ENCODE assay signal across 1 fruit fly cellular context in genomic region chr2L:19869937-19870336, dm6.
TF ChIP-seq lines count a peak whose summit lies in the region.

No protein-coding gene starts in this region.

TF ChIP-seq in whole organism, embryonic, 481 proteins besides CTCF, POLR2A, EP300 and RAD21 (continued from another document and continues in another):
- peak; percentile 54 for TF ChIP-seq nau (GFP tag; optimal IDR thresholded peaks at IDR 0.05; lab: Kevin White, UChicago)
- TF ChIP-seq kay (GFP tag; optimal IDR thresholded peaks at IDR 0.05; lab: Kevin White, UChicago) = peak; percentile 23
- TF ChIP-seq Taf1 (GFP tag; IDR thresholded peaks at IDR 0.05; lab: Robert Waterston, UW) = peak; percentile 59
- TF ChIP-seq CG12391 (tag; optimal IDR thresholded peaks at IDR 0.05; lab: Kevin White, UChicago) = no peak
- peak; percentile 2 for TF ChIP-seq disco-r (GFP tag; optimal IDR thresholded peaks at IDR 0.05; lab: Kevin White, UChicago)
- peak; percentile 28 for TF ChIP-seq CG13424 (tag; optimal IDR thresholded peaks at IDR 0.05; lab: Kevin White, UChicago)
- TF ChIP-seq run (tag; optimal IDR thresholded peaks at IDR 0.05; lab: Kevin White, UChicago) = no peak
- peak; percentile 19 for TF ChIP-seq gro (GFP tag; optimal IDR thresholded peaks at IDR 0.05; lab: Kevin White, UChicago)
- TF ChIP-seq CG15269 (tag; optimal IDR thresholded peaks at IDR 0.05; lab: Kevin White, UChicago) = peak; percentile 40
- TF ChIP-seq CG2116 (GFP tag; optimal IDR thresholded peaks at IDR 0.05; lab: Kevin White, UChicago) = peak; percentile 1
- no peak for TF ChIP-seq CG7745 (tag; optimal IDR thresholded peaks at IDR 0.05; lab: Kevin White, UChicago)
- TF ChIP-seq Oli (tag; optimal IDR thresholded peaks at IDR 0.05; lab: Kevin White, UChicago) = peak; percentile 57
- peak; percentile 79 for TF ChIP-seq CG11504 (tag; optimal IDR thresholded peaks at IDR 0.05; lab: Kevin White, UChicago)
- TF ChIP-seq CG6689 (GFP tag; IDR thresholded peaks at IDR 0.05; lab: Robert Waterston, UW) = peak; percentile 86
- TF ChIP-seq mirr (GFP tag; optimal IDR thresholded peaks at IDR 0.05; lab: Kevin White, UChicago) = no peak
- peak; percentile 67; the same call in 1 of the 2 replicates for TF ChIP-seq Oaz (GFP tag; IDR thresholded peaks at IDR 0.05; lab: Robert Waterston, UW)
- TF ChIP-seq ash1 (GFP tag; optimal IDR thresholded peaks at IDR 0.05; lab: Kevin White, UChicago) = no peak
- TF ChIP-seq CG17328 (GFP tag; IDR thresholded peaks at IDR 0.05; lab: Robert Waterston, UW) = peak; percentile 83
- TF ChIP-seq CG11398 (GFP tag; optimal IDR thresholded peaks at IDR 0.05; lab: Kevin White, UChicago) = no peak
- TF ChIP-seq CG8388 (GFP tag; optimal IDR thresholded peaks at IDR 0.05; lab: Kevin White, UChicago) = peak; percentile 51
- TF ChIP-seq CG3726 (GFP tag; IDR thresholded peaks at IDR 0.05; lab: Robert Waterston, UW) = peak; percentile 65; the same call in 1 of the 3 replicates
- no peak for TF ChIP-seq odd (GFP tag; optimal IDR thresholded peaks at IDR 0.05; lab: Kevin White, UChicago)
- no peak for TF ChIP-seq z (GFP tag; IDR thresholded peaks at IDR 0.05; lab: Robert Waterston, UW)
- TF ChIP-seq al (GFP tag; IDR thresholded peaks at IDR 0.05; lab: Robert Waterston, UW) = peak; percentile 77
- TF ChIP-seq CG18011 (GFP tag; optimal IDR thresholded peaks at IDR 0.05; lab: Kevin White, UChicago) = no peak
- no peak for TF ChIP-seq CG7987 (GFP tag; optimal IDR thresholded peaks at IDR 0.05; lab: Kevin White, UChicago)
- TF ChIP-seq Scr (GFP tag; IDR thresholded peaks at IDR 0.05; lab: Robert Waterston, UW; ENCODE audit: partially characterized antibody) = no peak
- peak in 1 of 2 experiments; percentile 80 for TF ChIP-seq Pdp1 (GFP tag; optimal IDR thresholded peaks at IDR 0.05; lab: Kevin White, UChicago)
- TF ChIP-seq nmo (GFP tag; optimal IDR thresholded peaks at IDR 0.05; lab: Kevin White, UChicago) = peak; percentile 64
- no peak for TF ChIP-seq CG9876 (GFP tag; optimal IDR thresholded peaks at IDR 0.05; lab: Kevin White, UChicago)
- TF ChIP-seq eyg (GFP tag; optimal IDR thresholded peaks at IDR 0.05; lab: Kevin White, UChicago) = peak; percentile 6
- TF ChIP-seq Gsc (GFP tag; IDR thresholded peaks at IDR 0.05; lab: Robert Waterston, UW) = peak; percentile 43
- TF ChIP-seq jumu (GFP tag; optimal IDR thresholded peaks at IDR 0.05; lab: Kevin White, UChicago) = peak; percentile 65
- no peak for TF ChIP-seq bbx (GFP tag; IDR thresholded peaks at IDR 0.05; lab: Robert Waterston, UW; ENCODE audit: partially characterized antibody)
- TF ChIP-seq tx (GFP tag; optimal IDR thresholded peaks at IDR 0.05; lab: Kevin White, UChicago) = peak; percentile 43
- TF ChIP-seq CkIIα-i1 (GFP tag; IDR thresholded peaks at IDR 0.05; lab: Robert Waterston, UW) = no peak
- TF ChIP-seq lmd (GFP tag; IDR thresholded peaks at IDR 0.05; lab: Robert Waterston, UW) = peak; percentile 89
- TF ChIP-seq CG13624 (GFP tag; optimal IDR thresholded peaks at IDR 0.05; lab: Kevin White, UChicago) = peak; percentile 52
- TF ChIP-seq CG10565 (GFP tag; optimal IDR thresholded peaks at IDR 0.05; lab: Kevin White, UChicago) = no peak
- peak; percentile 38 for TF ChIP-seq Myb (GFP tag; optimal IDR thresholded peaks at IDR 0.05; lab: Kevin White, UChicago)
- TF ChIP-seq MBD-R2 (GFP tag; IDR thresholded peaks at IDR 0.05; lab: Robert Waterston, UW) = peak; percentile 57; the same call in 1 of the 2 replicates
- no peak for TF ChIP-seq luna (GFP tag; optimal IDR thresholded peaks at IDR 0.05; lab: Kevin White, UChicago)
- TF ChIP-seq Usf (GFP tag; optimal IDR thresholded peaks at IDR 0.05; lab: Kevin White, UChicago) = no peak
- peak; percentile 44 for TF ChIP-seq TFAM (GFP tag; optimal IDR thresholded peaks at IDR 0.05; lab: Kevin White, UChicago)
- TF ChIP-seq tup (GFP tag; optimal IDR thresholded peaks at IDR 0.05; lab: Kevin White, UChicago) = peak; percentile 32
- peak; percentile 38; the same call in 1 of the 2 replicates for TF ChIP-seq Adf1 (GFP tag; IDR thresholded peaks at IDR 0.05; lab: Robert Waterston, UW)
- no peak for TF ChIP-seq tna (GFP tag; IDR thresholded peaks at IDR 0.05; lab: Robert Waterston, UW; ENCODE audit: partially characterized antibody)
- peak; percentile 80 for TF ChIP-seq CG11247 (GFP tag; IDR thresholded peaks at IDR 0.05; lab: Robert Waterston, UW)
- peak; percentile 39 for TF ChIP-seq Side (GFP tag; optimal IDR thresholded peaks at IDR 0.05; lab: Kevin White, UChicago)
- TF ChIP-seq fru (optimal IDR thresholded peaks at IDR 0.05; lab: Kevin White, UChicago) = no peak
- peak; percentile 77 for TF ChIP-seq pnt (GFP tag; optimal IDR thresholded peaks at IDR 0.05; lab: Kevin White, UChicago)
- TF ChIP-seq crp (GFP tag; optimal IDR thresholded peaks at IDR 0.05; lab: Kevin White, UChicago) = no peak
- TF ChIP-seq CG5953 (GFP tag; IDR thresholded peaks at IDR 0.05; lab: Robert Waterston, UW) = peak; percentile 62
- TF ChIP-seq CG16813 (GFP tag; IDR thresholded peaks at IDR 0.05; lab: Robert Waterston, UW; ENCODE audit: partially characterized antibody) = no peak
- peak; percentile 59 for TF ChIP-seq CG12071 (GFP tag; optimal IDR thresholded peaks at IDR 0.05; lab: Kevin White, UChicago)
- TF ChIP-seq stwl (tag; optimal IDR thresholded peaks at IDR 0.05; lab: Kevin White, UChicago) = no peak
- TF ChIP-seq CG1529 (GFP tag; optimal IDR thresholded peaks at IDR 0.05; lab: Kevin White, UChicago) = no peak
- 0 out of 2 replicates have a peak, but pooled peaks have one; percentile 62 for TF ChIP-seq peb (GFP tag; IDR thresholded peaks at IDR 0.05; lab: Robert Waterston, UW)
- no peak for TF ChIP-seq Atf3 (GFP tag; optimal IDR thresholded peaks at IDR 0.05; lab: Kevin White, UChicago)
- TF ChIP-seq Bdp1 (GFP tag; optimal IDR thresholded peaks at IDR 0.05; lab: Kevin White, UChicago) = peak; percentile 14
- no peak for TF ChIP-seq Sin3A (optimal IDR thresholded peaks at IDR 0.05; lab: Kevin White, UChicago)
- TF ChIP-seq CG4424 (GFP tag; optimal IDR thresholded peaks at IDR 0.05; lab: Kevin White, UChicago) = peak; percentile 82
- no peak for TF ChIP-seq CG6683 (GFP tag; optimal IDR thresholded peaks at IDR 0.05; lab: Kevin White, UChicago)
- TF ChIP-seq stc (GFP tag; IDR thresholded peaks at IDR 0.05; lab: Robert Waterston, UW) = peak; percentile 69
- peak; percentile 19 for TF ChIP-seq CG12236 (GFP tag; optimal IDR thresholded peaks at IDR 0.05; lab: Kevin White, UChicago)
- peak; percentile 75 for TF ChIP-seq toy (GFP tag; IDR thresholded peaks at IDR 0.05; lab: Robert Waterston, UW)
- peak; percentile 30 for TF ChIP-seq CG9817 (tag; optimal IDR thresholded peaks at IDR 0.05; lab: Kevin White, UChicago)
- no peak for TF ChIP-seq CG7271 (tag; optimal IDR thresholded peaks at IDR 0.05; lab: Kevin White, UChicago)
- no peak for TF ChIP-seq Hmx (GFP tag; optimal IDR thresholded peaks at IDR 0.05; lab: Kevin White, UChicago)
- no peak for TF ChIP-seq fu2 (GFP tag; optimal IDR thresholded peaks at IDR 0.05; lab: Kevin White, UChicago)
- TF ChIP-seq emc (GFP tag; optimal IDR thresholded peaks at IDR 0.05; lab: Kevin White, UChicago) = peak; percentile 7
- peak; percentile 76 for TF ChIP-seq tin (GFP tag; optimal IDR thresholded peaks at IDR 0.05; lab: Kevin White, UChicago)
- peak; percentile 50 for TF ChIP-seq CG33213 (GFP tag; optimal IDR thresholded peaks at IDR 0.05; lab: Kevin White, UChicago)
- peak; percentile 85 for TF ChIP-seq Ptx1 (GFP tag; IDR thresholded peaks at IDR 0.05; lab: Robert Waterston, UW)
- TF ChIP-seq CG14965 (GFP tag; optimal IDR thresholded peaks at IDR 0.05; lab: Kevin White, UChicago; ENCODE audit: borderline replicate concordance) = no peak
- TF ChIP-seq Abd-B (GFP tag; optimal IDR thresholded peaks at IDR 0.05; lab: Kevin White, UChicago) = peak; percentile 60
- TF ChIP-seq Hsf (GFP tag; optimal IDR thresholded peaks at IDR 0.05; lab: Kevin White, UChicago) = peak; percentile 68
- TF ChIP-seq Optix (GFP tag; IDR thresholded peaks at IDR 0.05; lab: Robert Waterston, UW) = peak; percentile 89
- TF ChIP-seq Dll (GFP tag; IDR thresholded peaks at IDR 0.05; lab: Robert Waterston, UW; ENCODE audit: partially characterized antibody) = no peak
- TF ChIP-seq CG15011 (GFP tag; optimal IDR thresholded peaks at IDR 0.05; lab: Kevin White, UChicago) = peak; percentile 13
- no peak for TF ChIP-seq aop (GFP tag; IDR thresholded peaks at IDR 0.05; lab: Robert Waterston, UW)
- TF ChIP-seq vnd (GFP tag; IDR thresholded peaks at IDR 0.05; lab: Robert Waterston, UW; ENCODE audit: partially characterized antibody) = no peak
- no peak for TF ChIP-seq psq (GFP tag; optimal IDR thresholded peaks at IDR 0.05; lab: Kevin White, UChicago)
- no peak for TF ChIP-seq CG8478 (optimal IDR thresholded peaks at IDR 0.05; lab: Kevin White, UChicago)
- no peak for TF ChIP-seq br (optimal IDR thresholded peaks at IDR 0.05; lab: Kevin White, UChicago)
- no peak for TF ChIP-seq CG14860 (GFP tag; IDR thresholded peaks at IDR 0.05; lab: Robert Waterston, UW; ENCODE audit: partially characterized antibody)
- TF ChIP-seq ems (GFP tag; optimal IDR thresholded peaks at IDR 0.05; lab: Kevin White, UChicago) = peak; percentile 59
- peak; percentile 49 for TF ChIP-seq pb (GFP tag; optimal IDR thresholded peaks at IDR 0.05; lab: Kevin White, UChicago)
- TF ChIP-seq gcm (GFP tag; optimal IDR thresholded peaks at IDR 0.05; lab: Kevin White, UChicago) = no peak
- TF ChIP-seq CG30431 (GFP tag; optimal IDR thresholded peaks at IDR 0.05; lab: Kevin White, UChicago) = peak; percentile 61
- peak; percentile 58 for TF ChIP-seq Atf-2 (GFP tag; optimal IDR thresholded peaks at IDR 0.05; lab: Kevin White, UChicago)
- peak; percentile 90 for TF ChIP-seq chm (GFP tag; IDR thresholded peaks at IDR 0.05; lab: Robert Waterston, UW)
- TF ChIP-seq Rfx (GFP tag; IDR thresholded peaks at IDR 0.05; lab: Robert Waterston, UW) = peak; percentile 84
- TF ChIP-seq gce (GFP tag; IDR thresholded peaks at IDR 0.05; lab: Robert Waterston, UW) = peak; percentile 79; the same call in 1 of the 3 replicates
- TF ChIP-seq Rx (GFP tag; IDR thresholded peaks at IDR 0.05; lab: Robert Waterston, UW) = peak; percentile 85
- TF ChIP-seq CG31388 (GFP tag; optimal IDR thresholded peaks at IDR 0.05; lab: Kevin White, UChicago) = no peak
- no peak for TF ChIP-seq sug (tag; optimal IDR thresholded peaks at IDR 0.05; lab: Kevin White, UChicago)
- TF ChIP-seq fd3F (GFP tag; optimal IDR thresholded peaks at IDR 0.05; lab: Kevin White, UChicago) = peak; percentile 50
- TF ChIP-seq repo (GFP tag; optimal IDR thresholded peaks at IDR 0.05; lab: Kevin White, UChicago) = peak; percentile 63
- TF ChIP-seq bigmax (GFP tag; optimal IDR thresholded peaks at IDR 0.05; lab: Kevin White, UChicago) = no peak
- peak; percentile 78 for TF ChIP-seq HLH3B (GFP tag; IDR thresholded peaks at IDR 0.05; lab: Robert Waterston, UW)
- TF ChIP-seq Jarid2 (GFP tag; optimal IDR thresholded peaks at IDR 0.05; lab: Kevin White, UChicago) = no peak
- no peak for TF ChIP-seq trh (GFP tag; optimal IDR thresholded peaks at IDR 0.05; lab: Kevin White, UChicago)
- TF ChIP-seq tap (tag; optimal IDR thresholded peaks at IDR 0.05; lab: Kevin White, UChicago) = peak; percentile 57
- peak; percentile 19 for TF ChIP-seq crc (GFP tag; optimal IDR thresholded peaks at IDR 0.05; lab: Kevin White, UChicago)
- peak in 1 of 3 experiments; percentile 33 for TF ChIP-seq lola (GFP tag; optimal IDR thresholded peaks at IDR 0.05; lab: Kevin White, UChicago)
- TF ChIP-seq Elba2 (GFP tag; optimal IDR thresholded peaks at IDR 0.05; lab: Kevin White, UChicago) = no peak
- no peak for TF ChIP-seq pros (GFP tag; optimal IDR thresholded peaks at IDR 0.05; lab: Kevin White, UChicago)
- peak; percentile 32 for TF ChIP-seq CG9609 (GFP tag; optimal IDR thresholded peaks at IDR 0.05; lab: Kevin White, UChicago)
- peak; percentile 74 for TF ChIP-seq CG14014 (GFP tag; IDR thresholded peaks at IDR 0.05; lab: Robert Waterston, UW)
- TF ChIP-seq dati (GFP tag; IDR thresholded peaks at IDR 0.05; lab: Robert Waterston, UW) = peak; percentile 65
- TF ChIP-seq jigr1 (GFP tag; IDR thresholded peaks at IDR 0.05; lab: Robert Waterston, UW) = peak; percentile 37; the same call in 1 of the 3 replicates
- no peak for TF ChIP-seq cas (GFP tag; IDR thresholded peaks at IDR 0.05; lab: Robert Waterston, UW)
- TF ChIP-seq abd-A (tag; optimal IDR thresholded peaks at IDR 0.05; lab: Kevin White, UChicago) = no peak
- TF ChIP-seq grau (tag; optimal IDR thresholded peaks at IDR 0.05; lab: Kevin White, UChicago) = peak; percentile 44
- TF ChIP-seq Fer2 (tag; optimal IDR thresholded peaks at IDR 0.05; lab: Kevin White, UChicago) = peak; percentile 18
- TF ChIP-seq Six4 (GFP tag; optimal IDR thresholded peaks at IDR 0.05; lab: Kevin White, UChicago) = peak; percentile 80
- no peak for TF ChIP-seq dm (GFP tag; optimal IDR thresholded peaks at IDR 0.05; lab: Kevin White, UChicago)
- TF ChIP-seq CG15073 (GFP tag; optimal IDR thresholded peaks at IDR 0.05; lab: Kevin White, UChicago) = no peak
- no peak for TF ChIP-seq CG1832 (GFP tag; optimal IDR thresholded peaks at IDR 0.05; lab: Kevin White, UChicago)
- TF ChIP-seq chn (GFP tag; optimal IDR thresholded peaks at IDR 0.05; lab: Kevin White, UChicago) = peak; percentile 61
- TF ChIP-seq klu (GFP tag; IDR thresholded peaks at IDR 0.05; lab: Robert Waterston, UW) = peak; percentile 62
- TF ChIP-seq gcm2 (GFP tag; optimal IDR thresholded peaks at IDR 0.05; lab: Kevin White, UChicago) = no peak
- TF ChIP-seq mld (GFP tag; IDR thresholded peaks at IDR 0.05; lab: Robert Waterston, UW; ENCODE audit: partially characterized antibody) = no peak
- no peak for TF ChIP-seq Dip2 (GFP tag; IDR thresholded peaks at IDR 0.05; lab: Robert Waterston, UW)
- no peak for TF ChIP-seq CG9437 (GFP tag; optimal IDR thresholded peaks at IDR 0.05; lab: Kevin White, UChicago)
- TF ChIP-seq CG7357 (GFP tag; IDR thresholded peaks at IDR 0.05; lab: Robert Waterston, UW) = peak; percentile 74; the same call in 2 of the 3 replicates
- no peak for TF ChIP-seq Hand (GFP tag; optimal IDR thresholded peaks at IDR 0.05; lab: Kevin White, UChicago)
- TF ChIP-seq CG13287 (GFP tag; IDR thresholded peaks at IDR 0.05; lab: Robert Waterston, UW; ENCODE audit: partially characterized antibody) = no peak
- no peak for TF ChIP-seq exex (tag; optimal IDR thresholded peaks at IDR 0.05; lab: Kevin White, UChicago)
- TF ChIP-seq CG11085 (GFP tag; IDR thresholded peaks at IDR 0.05; lab: Robert Waterston, UW) = peak; percentile 66
- TF ChIP-seq CG1792 (GFP tag; optimal IDR thresholded peaks at IDR 0.05; lab: Kevin White, UChicago) = peak; percentile 33
- peak; percentile 84 for TF ChIP-seq row (GFP tag; IDR thresholded peaks at IDR 0.05; lab: Robert Waterston, UW)
